Worm (Caenorhabditis elegans): ENCODE data around the gene F54D12.2.
A peak's percentile ranks its signal among the peaks of the same experiment; 100 is the strongest.

F54D12.2 gene

DNA sequence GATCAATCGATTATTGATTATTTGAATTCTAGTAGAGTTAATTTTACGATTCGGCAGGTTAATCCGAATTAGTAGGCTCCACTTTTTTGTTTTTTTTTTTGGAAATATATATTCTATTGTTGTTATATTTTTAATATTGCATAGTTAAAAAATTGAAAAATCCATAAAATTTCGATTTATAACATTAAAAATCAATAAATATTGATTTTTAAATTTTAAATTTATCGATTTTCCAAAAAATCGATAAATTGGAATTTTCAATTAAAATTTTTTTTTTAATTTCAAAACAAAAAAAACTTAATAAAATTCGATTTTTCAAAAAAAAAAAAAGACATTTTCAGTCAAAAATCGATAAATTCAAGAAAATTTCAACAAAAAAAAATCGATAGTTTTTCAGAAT, 21.5 kb downstream of the F54D12.2 start (continued):
- TF ChIP-seq K11D2.4 (GFP tag; IDR thresholded peaks at IDR 0.05), result no peak
- TF ChIP-seq attf-5 (GFP tag; optimal IDR thresholded peaks at IDR 0.05), result no peak
- no peak for TF ChIP-seq mxl-1 (tag; optimal IDR thresholded peaks at IDR 0.05)
- no peak for TF ChIP-seq snpc-4 (GFP tag; optimal IDR thresholded peaks at IDR 0.05)
- no peak for TF ChIP-seq snpc-4 (tag; optimal IDR thresholded peaks at IDR 0.05)

DNA sequence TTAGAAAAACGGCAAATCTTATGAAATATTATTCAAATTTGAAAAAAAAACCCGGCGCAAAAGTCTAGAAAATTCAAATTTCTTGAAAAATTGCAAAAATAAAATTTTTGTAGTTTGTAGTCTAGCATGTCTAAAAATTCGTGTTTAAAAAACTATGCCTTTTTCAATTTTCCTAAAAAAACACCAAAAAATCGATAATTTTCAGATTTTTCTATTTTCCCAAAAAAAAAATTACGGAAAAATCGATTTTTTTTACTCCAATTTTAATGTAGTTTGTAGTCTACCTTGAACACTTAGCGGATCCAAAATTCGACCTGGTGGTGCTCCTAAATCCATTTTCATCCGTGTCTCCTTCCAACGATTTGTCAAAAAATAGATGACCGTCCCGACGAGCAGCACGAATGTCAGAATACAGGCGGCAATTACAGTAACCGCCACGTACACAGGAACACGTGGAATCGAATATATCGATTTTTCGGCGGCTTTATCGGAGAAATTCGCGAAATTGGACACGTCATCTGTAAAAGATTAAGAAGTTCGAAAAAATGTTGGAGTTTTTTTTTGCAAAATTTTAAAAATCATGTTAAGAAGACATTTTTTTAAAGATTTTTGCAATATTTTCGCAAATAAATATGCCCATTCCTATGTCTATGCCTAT, 22.4 kb downstream of the F54D12.2 start:
- TF ChIP-seq F55B11.4 (tag; optimal IDR thresholded peaks at IDR 0.05; ENCODE audit: borderline replicate concordance, insufficient read depth), result no peak
- TF ChIP-seq atf-7 (tag; optimal IDR thresholded peaks at IDR 0.05), result no peak
- TF ChIP-seq Y53F4B.3 (GFP tag; IDR thresholded peaks at IDR 0.05), result no peak
- no peak for TF ChIP-seq Y95B8A.8 (GFP tag; IDR thresholded peaks at IDR 0.05)
- TF ChIP-seq F39B2.1 (GFP tag; IDR thresholded peaks at IDR 0.05), result no peak
- TF ChIP-seq egl-18 (GFP tag; IDR thresholded peaks at IDR 0.05), result no peak
- no peak for TF ChIP-seq ama-1 (optimal IDR thresholded peaks at IDR 0.05)
- no peak for TF ChIP-seq ama-1 (GFP tag; optimal IDR thresholded peaks at IDR 0.05)
- no peak for TF ChIP-seq F49E8.2 (tag; optimal IDR thresholded peaks at IDR 0.05; ENCODE audit: insufficient read depth)
- no peak for TF ChIP-seq Y53G8AR.9 (GFP tag; conservative IDR thresholded peaks at IDR 0.05)
- TF ChIP-seq hsf-1 (GFP tag; IDR thresholded peaks at IDR 0.05), result no peak
- no peak for TF ChIP-seq Y56A3A.18 (GFP tag; IDR thresholded peaks at IDR 0.05)
- TF ChIP-seq fkh-3 (tag; optimal IDR thresholded peaks at IDR 0.05), result no peak
- no peak for TF ChIP-seq K12H6.12 (tag; optimal IDR thresholded peaks at IDR 0.05)
- TF ChIP-seq B0035.1 (tag; optimal IDR thresholded peaks at IDR 0.05), result no peak
- TF ChIP-seq nfyb-1 (GFP tag; IDR thresholded peaks at IDR 0.05), result no peak
- TF ChIP-seq nhr-27 (tag; optimal IDR thresholded peaks at IDR 0.05), result no peak
- no peak for TF ChIP-seq attf-5 (GFP tag; optimal IDR thresholded peaks at IDR 0.05)
- TF ChIP-seq lin-26 (GFP tag; IDR thresholded peaks at IDR 0.05), result no peak
- no peak for TF ChIP-seq snpc-3.4 (tag; optimal IDR thresholded peaks at IDR 0.05)
- TF ChIP-seq egrh-3 (GFP tag; IDR thresholded peaks at IDR 0.05), result no peak

DNA sequence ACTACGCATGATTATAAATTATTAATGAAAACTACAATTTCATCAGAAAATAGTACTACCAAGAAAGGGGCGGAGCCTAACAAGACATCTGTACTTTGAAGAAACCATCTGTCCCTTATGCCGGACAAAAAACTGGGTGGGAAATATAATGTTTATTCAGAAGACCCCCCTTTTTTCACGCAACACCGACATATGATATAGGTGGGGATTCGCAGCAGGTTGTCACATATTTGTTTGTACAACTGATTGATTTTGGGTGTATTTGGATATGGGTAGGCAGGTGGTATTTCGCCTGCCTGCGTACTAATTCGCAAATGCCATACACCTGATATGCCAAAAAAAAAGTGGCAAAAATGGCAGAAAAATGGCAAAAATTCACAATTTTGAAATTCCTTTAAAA, 25.2 kb downstream of the F54D12.2 start, which contains the start of gene Y51H7C.10:
Gene Y51H7C.10, minus strand, starts transcription at position 101 of the 400 bp plus-strand sequence.
- TF ChIP-seq nhr-80 (tag; optimal IDR thresholded peaks at IDR 0.05) (no peak), ekl-4 (GFP tag; IDR thresholded peaks at IDR 0.05) (no peak), F23B12.7 (tag; optimal IDR thresholded peaks at IDR 0.05; ENCODE audit: insufficient read depth) (no peak), lsl-1 (GFP tag; optimal IDR thresholded peaks at IDR 0.05) (no peak), ceh-91 (GFP tag; IDR thresholded peaks at IDR 0.05) (no peak), K11D2.4 (GFP tag; IDR thresholded peaks at IDR 0.05) (no peak), zfh-2 (GFP tag; conservative IDR thresholded peaks at IDR 0.05) (no peak), mes-4 (tag; optimal IDR thresholded peaks at IDR 0.05) (no peak), hrde-1 (tag; optimal IDR thresholded peaks at IDR 0.05; ENCODE audit: borderline replicate concordance) (no peak), aptf-3 (GFP tag; IDR thresholded peaks at IDR 0.05) (no peak), hsf-1 (GFP tag; IDR thresholded peaks at IDR 0.05) (no peak), T07F8.4 (tag; optimal IDR thresholded peaks at IDR 0.05) (no peak)

DNA sequence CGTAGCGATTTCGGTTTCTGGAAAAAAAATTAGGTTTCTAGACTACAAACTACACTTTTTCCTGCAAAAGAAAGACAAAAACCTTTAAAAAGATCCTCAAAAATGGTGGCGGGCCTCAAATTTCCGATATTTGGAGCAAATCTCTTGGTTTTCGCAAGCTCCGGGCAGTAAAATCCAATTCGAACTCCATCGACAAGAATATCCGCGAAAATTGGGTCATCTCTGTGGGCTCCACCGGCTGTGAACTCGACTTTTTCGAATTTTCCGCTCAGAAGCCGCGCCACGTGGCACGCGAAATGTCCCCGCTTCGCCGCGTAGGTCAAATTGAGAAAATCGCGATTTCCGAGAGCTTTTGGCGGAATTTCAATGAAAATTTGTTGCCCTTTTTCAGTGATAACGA, 38.2 kb downstream of the F54D12.2 start:
- no peak for TF ChIP-seq sptf-2 (GFP tag; optimal IDR thresholded peaks at IDR 0.05)
- TF ChIP-seq sea-2 (GFP tag; IDR thresholded peaks at IDR 0.05), result no peak
- TF ChIP-seq zfh-2 (GFP tag; conservative IDR thresholded peaks at IDR 0.05), result peak; percentile 45
